Fruit fly (Drosophila melanogaster) whole organism, embryonic: Measurements from ENCODE around the gene CG44044.

Experiments
- Atf-2 ChIP-seq: fragments of 200-800 bp; sonication (Bioruptor generic); optimal IDR thresholded peaks from 2 replicates; lab custom pipeline; 2016; ENCODE audit warnings: missing biosample characterization, missing genetic modification characterization
- CG3995 ChIP-seq: fragments of 200-800 bp; sonication (Bioruptor generic); optimal IDR thresholded peaks from 3 replicates; lab custom pipeline; 2016; ENCODE audit warnings: missing biosample characterization, missing genetic modification characterization
- chm ChIP-seq: fragments of 200-800 bp; sonication (Bioruptor generic); IDR thresholded peaks from 2 replicates; pipeline ENCODE4 v1.3.6; 2022; ENCODE audit warnings: missing biosample characterization, missing genetic modification characterization
- cwo ChIP-seq: fragments of 200-800 bp; sonication (Bioruptor generic); optimal IDR thresholded peaks from 3 replicates; lab custom pipeline; 2017; ENCODE audit warnings: missing biosample characterization, missing genetic modification characterization, mild to moderate bottlenecking, moderate library complexity, missing genetic modification reagents
- hb ChIP-seq: fragments of 200-800 bp; sonication (Bioruptor generic); IDR thresholded peaks from 3 replicates; pipeline ENCODE4 v1.3.6; 2022; ENCODE audit warnings: missing biosample characterization, missing genetic modification characterization; ENCODE audit not compliant: partially characterized antibody
- stwl ChIP-seq: fragments of 200-800 bp; sonication (Bioruptor generic); optimal IDR thresholded peaks from 3 replicates; lab custom pipeline; 2018; ENCODE audit warnings: missing biosample characterization, mild to moderate bottlenecking, missing genetic modification characterization, moderate library complexity

dm6 chr3R:16339475-16339874 is 17.8 kb downstream of the CG44044 start, which contains the start of gene Sulf1:
- no peak for TF ChIP-seq cwo (GFP tag; lab: Kevin White, UChicago)
- no peak for TF ChIP-seq stwl (tag; lab: Kevin White, UChicago)
- TF ChIP-seq Atf-2, result no peak
- no peak for TF ChIP-seq CG3995
- 0 out of 3 replicates have a peak, but pooled peaks have one; percentile 12 for TF ChIP-seq hb (GFP tag; lab: Robert Waterston, UW)
- no peak for TF ChIP-seq chm (GFP tag; lab: Robert Waterston, UW)
